Worm (Caenorhabditis elegans) whole organism, L1 larva: Measurements from ENCODE around the gene dpff-1.
A peak's percentile ranks its signal among the peaks of the same experiment; 100 is the strongest.

Experiments used
- C04F5.9 ChIP-seq: sonication (generic microtip); optimal IDR thresholded peaks from 2 replicates; lab custom pipeline; 2016; ENCODE audit warnings: missing genetic modification characterization, missing compliant biosample characterization
- C16A3.4 ChIP-seq: fragments of 150-350 bp; optimal IDR thresholded peaks from 2 replicates; lab custom pipeline; 2014; ENCODE audit warnings: missing biosample characterization, missing genetic modification characterization
- F16B12.6 ChIP-seq: fragments of 150-350 bp; optimal IDR thresholded peaks from 2 replicates; lab custom pipeline; 2014; ENCODE audit warnings: missing biosample characterization, missing genetic modification characterization
- aly-2 ChIP-seq: fragments of 150-350 bp; optimal IDR thresholded peaks from 2 replicates; lab custom pipeline; 2014; ENCODE audit warnings: missing biosample characterization, missing genetic modification characterization
- ama-1 ChIP-seq: fragments of 150-350 bp; optimal IDR thresholded peaks from 2 replicates; lab custom pipeline; 2014
- blmp-1 ChIP-seq: fragments of 150-350 bp; optimal IDR thresholded peaks from 2 replicates; lab custom pipeline; 2014; ENCODE audit warnings: missing biosample characterization, missing genetic modification characterization
- ceh-8 ChIP-seq: fragments of 200-800 bp; sonication (Bioruptor generic); optimal IDR thresholded peaks from 2 replicates; lab custom pipeline; 2018; ENCODE audit warnings: mild to moderate bottlenecking, missing genetic modification characterization, moderate library complexity, missing compliant biosample characterization
- ceh-88 ChIP-seq: fragments of 200-800 bp; sonication (Bioruptor generic); IDR thresholded peaks from 2 replicates; pipeline ENCODE4 v1.3.6; 2022; ENCODE audit warnings: missing genetic modification characterization, missing compliant biosample characterization
- ces-1 ChIP-seq: fragments of 150-350 bp; optimal IDR thresholded peaks from 2 replicates; lab custom pipeline; 2014; ENCODE audit warnings: missing biosample characterization, missing genetic modification reagents, missing genetic modification characterization
- efl-1 ChIP-seq, 4 experiments: fragments of 150-350 bp; optimal IDR thresholded peaks in 3 of 4; peaks in 1 of 4; 1 replicate in 1 of 4; 2 replicates in 3 of 4; lab custom pipeline; 2014; ENCODE audit warnings: missing biosample characterization in 2 of 4, missing genetic modification characterization in 2 of 4, missing genetic modification reagents in 2 of 4
- egl-13 ChIP-seq: sonication (generic microtip); optimal IDR thresholded peaks from 2 replicates; lab custom pipeline; 2016; ENCODE audit warnings: missing genotype, missing genetic modification reagents, missing genetic modification characterization, missing compliant biosample characterization
- egl-27 ChIP-seq, 2 experiments: fragments of 150-350 bp in 1 of 2; sonication (generic microtip); optimal IDR thresholded peaks; 3 replicates each; lab custom pipeline; 2017 to 2018; ENCODE audit warnings: missing biosample characterization in 2 of 2, missing genetic modification characterization in 2 of 2, missing genetic modification reagents in 2 of 2
- elt-2 ChIP-seq: sonication (generic microtip); optimal IDR thresholded peaks from 2 replicates; lab custom pipeline; 2016; ENCODE audit warnings: missing genetic modification characterization, mild to moderate bottlenecking, inconsistent platforms, missing compliant biosample characterization, missing genetic modification reagents
- elt-3 ChIP-seq, 6 experiments: fragments of 150-350 bp in 1 of 6; sonication (generic microtip); optimal IDR thresholded peaks; 2 replicates each; lab custom pipeline; 2017 to 2018; ENCODE audit warnings: missing biosample characterization in 6 of 6, missing genetic modification characterization in 6 of 6, inconsistent platforms in 1 of 6
- ets-5 ChIP-seq: fragments of 200-800 bp; sonication (Bioruptor generic); IDR thresholded peaks from 2 replicates; pipeline ENCODE4 v1.3.6; 2022; ENCODE audit warnings: missing genetic modification characterization, missing compliant biosample characterization
- fkh-10 ChIP-seq: sonication (generic microtip); optimal IDR thresholded peaks from 2 replicates; lab custom pipeline; 2017; ENCODE audit warnings: missing biosample characterization, missing genetic modification reagents, missing genetic modification characterization
- grh-1 ChIP-seq: fragments of 200-800 bp; sonication (Bioruptor generic); IDR thresholded peaks from 2 replicates; pipeline ENCODE4 v1.3.6; 2022; ENCODE audit warnings: missing genetic modification reagents, missing genetic modification characterization, missing compliant biosample characterization
- hlh-17 ChIP-seq: fragments of 200-800 bp; sonication (Bioruptor generic); optimal IDR thresholded peaks from 2 replicates; lab custom pipeline; 2018; ENCODE audit warnings: missing genetic modification characterization, mild to moderate bottlenecking, missing compliant biosample characterization, moderate library complexity, borderline replicate concordance
- isw-1 ChIP-seq: fragments of 200-800 bp; sonication (Bioruptor generic); IDR thresholded peaks from 2 replicates; pipeline ENCODE4 v1.3.6; 2022; ENCODE audit warnings: missing genetic modification characterization, missing compliant biosample characterization
- jun-1 ChIP-seq: fragments of 150-350 bp; optimal IDR thresholded peaks from 2 replicates; lab custom pipeline; 2014; ENCODE audit warnings: missing biosample characterization, missing genetic modification reagents, missing genetic modification characterization
- lin-13 ChIP-seq: fragments of 150-350 bp; optimal IDR thresholded peaks from 2 replicates; lab custom pipeline; 2014; ENCODE audit warnings: missing biosample characterization, missing genetic modification reagents, missing genetic modification characterization
- lin-14 ChIP-seq: fragments of 200-800 bp; sonication (Bioruptor generic); optimal IDR thresholded peaks from 2 replicates; lab custom pipeline; 2018; ENCODE audit warnings: mild to moderate bottlenecking, missing genetic modification characterization, moderate library complexity, missing compliant biosample characterization
- lin-35 ChIP-seq, 2 experiments: fragments of 150-350 bp; optimal IDR thresholded peaks; 2 replicates each; lab custom pipeline; 2014; ENCODE audit warnings: missing biosample characterization in 2 of 2, missing genetic modification characterization in 2 of 2, missing genetic modification reagents in 2 of 2
- lir-3 ChIP-seq: sonication (generic microtip); optimal IDR thresholded peaks from 2 replicates; lab custom pipeline; 2016; ENCODE audit warnings: mild to moderate bottlenecking, missing genetic modification characterization, moderate library complexity, missing compliant biosample characterization; ENCODE audit not compliant: poor library complexity
- mdl-1 ChIP-seq, 2 experiments: fragments of 150-350 bp; optimal IDR thresholded peaks; 2 replicates each; lab custom pipeline; 2014 to 2017; ENCODE audit warnings: missing biosample characterization in 2 of 2, missing genetic modification characterization in 2 of 2, inconsistent platforms in 1 of 2
- mef-2 ChIP-seq: fragments of 150-350 bp; optimal IDR thresholded peaks from 2 replicates; lab custom pipeline; 2014; ENCODE audit warnings: missing biosample characterization, missing genetic modification characterization
- mep-1 ChIP-seq: fragments of 150-350 bp; optimal IDR thresholded peaks from 2 replicates; lab custom pipeline; 2014; ENCODE audit warnings: missing biosample characterization, missing genetic modification characterization
- nhr-12 ChIP-seq: sonication (generic microtip); optimal IDR thresholded peaks from 2 replicates; lab custom pipeline; 2017; ENCODE audit warnings: missing biosample characterization, missing genetic modification characterization
- nhr-19 ChIP-seq: fragments of 200-800 bp; sonication (Bioruptor generic); conservative IDR thresholded peaks from 2 replicates; pipeline ENCODE4 v1.3.6; 2022; ENCODE audit warnings: missing genetic modification characterization, missing compliant biosample characterization
- nhr-20 ChIP-seq: sonication (generic microtip); optimal IDR thresholded peaks from 2 replicates; lab custom pipeline; 2016; ENCODE audit warnings: mild to moderate bottlenecking, missing genetic modification characterization, missing compliant biosample characterization
- nhr-28 ChIP-seq: fragments of 150-350 bp; optimal IDR thresholded peaks from 2 replicates; lab custom pipeline; 2014; ENCODE audit warnings: missing biosample characterization, missing genetic modification characterization
- nhr-71 ChIP-seq: sonication (generic microtip); optimal IDR thresholded peaks from 2 replicates; lab custom pipeline; 2016; ENCODE audit warnings: mild to moderate bottlenecking, missing genetic modification characterization, moderate library complexity, missing compliant biosample characterization
- nhr-76 ChIP-seq: sonication (generic microtip); optimal IDR thresholded peaks from 2 replicates; lab custom pipeline; 2017; ENCODE audit warnings: missing biosample characterization, missing genetic modification characterization
- nhr-77 ChIP-seq: fragments of 150-350 bp; optimal IDR thresholded peaks from 2 replicates; lab custom pipeline; 2014; ENCODE audit warnings: missing biosample characterization, missing genetic modification characterization
- nhr-85 ChIP-seq: sonication (generic microtip); peaks from one replicate; lab custom pipeline; 2016; ENCODE audit warnings: missing genetic modification characterization, inconsistent platforms, missing compliant biosample characterization
- nhr-90 ChIP-seq: sonication (generic microtip); optimal IDR thresholded peaks from 2 replicates; lab custom pipeline; 2016; ENCODE audit warnings: mild to moderate bottlenecking, missing genetic modification characterization, missing compliant biosample characterization; ENCODE audit not compliant: poor library complexity
- pax-3 ChIP-seq: fragments of 200-800 bp; sonication (Bioruptor generic); optimal IDR thresholded peaks from 2 replicates; lab custom pipeline; 2018; ENCODE audit warnings: mild to moderate bottlenecking, missing genetic modification characterization, moderate library complexity, missing compliant biosample characterization
- rnt-1 ChIP-seq: sonication (generic microtip); optimal IDR thresholded peaks from 2 replicates; lab custom pipeline; 2016; ENCODE audit warnings: mild to moderate bottlenecking, missing genetic modification characterization, moderate library complexity, missing compliant biosample characterization
- snpc-4 ChIP-seq: fragments of 150-350 bp; optimal IDR thresholded peaks from 2 replicates; lab custom pipeline; 2014; ENCODE audit warnings: missing biosample characterization, missing genetic modification characterization
- snu-23 ChIP-seq: sonication (generic microtip); optimal IDR thresholded peaks from 2 replicates; lab custom pipeline; 2016; ENCODE audit warnings: missing genetic modification characterization, missing compliant biosample characterization
- tbx-2 ChIP-seq: sonication (generic microtip); optimal IDR thresholded peaks from 2 replicates; lab custom pipeline; 2016; ENCODE audit warnings: missing genetic modification characterization, missing compliant biosample characterization
- tlp-1 ChIP-seq: fragments of 150-350 bp; optimal IDR thresholded peaks from 2 replicates; lab custom pipeline; 2014; ENCODE audit warnings: missing biosample characterization, missing genetic modification characterization
- unc-130 ChIP-seq: fragments of 150-350 bp; optimal IDR thresholded peaks from 2 replicates; lab custom pipeline; 2017; ENCODE audit warnings: missing biosample characterization, missing genetic modification characterization, inconsistent platforms
- unc-30 ChIP-seq: sonication (generic microtip); optimal IDR thresholded peaks from 2 replicates; lab custom pipeline; 2017; ENCODE audit warnings: missing biosample characterization, missing genetic modification characterization
- unc-86 ChIP-seq: sonication (generic microtip); optimal IDR thresholded peaks from 2 replicates; lab custom pipeline; 2016; ENCODE audit warnings: missing genetic modification characterization, missing compliant biosample characterization
- xbp-1 ChIP-seq: sonication (generic microtip); optimal IDR thresholded peaks from 2 replicates; lab custom pipeline; 2016; ENCODE audit warnings: missing genetic modification characterization, missing compliant biosample characterization
- zip-4 ChIP-seq: fragments of 200-800 bp; sonication (Bioruptor generic); optimal IDR thresholded peaks from 2 replicates; lab custom pipeline; 2018; ENCODE audit warnings: mild to moderate bottlenecking, missing genetic modification characterization, moderate library complexity, missing compliant biosample characterization
- ztf-11 ChIP-seq, 2 experiments: sonication (generic microtip); optimal IDR thresholded peaks; 2 replicates each; lab custom pipeline; 2016 to 2017; ENCODE audit warnings: missing genetic modification characterization in 2 of 2, missing biosample characterization in 1 of 2, missing compliant biosample characterization in 1 of 2
- ztf-4 ChIP-seq: fragments of 150-350 bp; optimal IDR thresholded peaks from 2 replicates; lab custom pipeline; 2014; ENCODE audit warnings: missing biosample characterization, missing genetic modification characterization

dpff-1 gene

DNA sequence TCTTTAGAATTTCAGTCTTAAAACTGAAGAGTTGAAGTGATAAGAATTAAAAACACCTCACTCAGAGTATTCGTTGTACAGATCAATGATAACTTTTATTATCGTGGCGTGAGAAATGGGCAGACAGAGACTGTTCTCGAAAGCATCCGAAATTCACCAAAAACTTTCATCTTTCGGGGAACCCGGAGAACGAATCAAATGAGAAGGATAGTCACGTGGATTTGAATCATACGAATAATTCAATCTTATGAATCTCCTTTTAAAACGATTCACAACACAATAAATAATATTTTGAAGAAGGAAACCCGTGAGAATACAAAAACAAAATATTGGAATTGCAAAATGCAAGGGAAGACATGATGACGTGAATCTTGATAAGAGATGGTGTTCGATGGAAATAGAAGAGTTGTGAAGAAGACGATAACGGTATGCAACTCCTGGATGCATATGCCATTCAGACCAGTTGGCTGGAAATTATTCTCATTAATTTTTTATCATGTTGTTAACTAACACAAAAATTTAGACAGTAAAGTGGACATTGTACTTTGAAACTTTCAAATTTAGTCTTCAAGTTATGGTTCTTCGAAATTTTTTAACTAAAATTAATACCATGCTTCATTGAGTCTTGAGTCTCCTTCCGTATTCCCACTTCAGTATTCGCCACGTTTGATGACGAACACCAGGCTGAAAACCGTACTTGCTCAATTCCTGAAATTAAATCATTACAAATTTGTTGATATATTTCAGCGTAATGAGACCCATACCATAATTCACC, 29.1 kb downstream of the dpff-1 start:
- TF ChIP-seq unc-86 (tag; lab: Kevin White, UChicago) (no peak), nhr-19 (GFP tag; lab: Robert Waterston, UW) (peak; percentile 27), lin-13 (GFP tag; lab: Kevin White, UChicago) (no peak), lin-35 (GFP tag; optimal IDR thresholded peaks at IDR 0.05; lab: Kevin White, UChicago) (peak in 1 of 2 experiments; percentile 62), snpc-4 (tag; lab: Kevin White, UChicago) (no peak), hlh-17 (GFP tag; lab: Kevin White, UChicago) (no peak), nhr-85 (tag; lab: Kevin White, UChicago) (peak; percentile 38), unc-130 (tag; lab: Kevin White, UChicago) (no peak), ztf-11 (tag; optimal IDR thresholded peaks at IDR 0.05; lab: Kevin White, UChicago) (no peak), elt-2 (tag; lab: Kevin White, UChicago) (peak; percentile 38), isw-1 (GFP tag; lab: Robert Waterston, UW) (no peak), nhr-90 (peak; percentile 58), nhr-71 (tag; lab: Kevin White, UChicago) (peak; percentile 73), lir-3 (no peak), blmp-1 (tag; lab: Kevin White, UChicago) (peak; percentile 90), nhr-28 (tag; lab: Kevin White, UChicago) (no peak), nhr-20 (tag; lab: Kevin White, UChicago) (peak; percentile 63), snu-23 (peak; percentile 65), grh-1 (GFP tag; lab: Robert Waterston, UW) (peak; percentile 26; the same call in 1 of the 2 replicates), lin-14 (GFP tag; lab: Kevin White, UChicago) (peak; percentile 31), mef-2 (tag; lab: Kevin White, UChicago) (no peak), fkh-10 (GFP tag; lab: Kevin White, UChicago) (no peak), mep-1 (tag; lab: Kevin White, UChicago) (peak; percentile 21), C16A3.4 (tag; lab: Kevin White, UChicago) (no peak), mdl-1 (tag; optimal IDR thresholded peaks at IDR 0.05; lab: Kevin White, UChicago) (peak in 1 of 2 experiments; percentile 0), C04F5.9 (no peak), rnt-1 (tag; lab: Kevin White, UChicago) (no peak), efl-1 (optimal IDR thresholded peaks at IDR 0.05; lab: Kevin White, UChicago) (no peak), efl-1 (GFP tag; optimal IDR thresholded peaks at IDR 0.05 in 1 of 2; lab: Kevin White, UChicago) (peak in 1 of 2 experiments; percentile 78), elt-3 (tag; optimal IDR thresholded peaks at IDR 0.05; lab: Kevin White, UChicago) (peak in 4 of 6 experiments; percentile 10 to 61 (median 28))

DNA sequence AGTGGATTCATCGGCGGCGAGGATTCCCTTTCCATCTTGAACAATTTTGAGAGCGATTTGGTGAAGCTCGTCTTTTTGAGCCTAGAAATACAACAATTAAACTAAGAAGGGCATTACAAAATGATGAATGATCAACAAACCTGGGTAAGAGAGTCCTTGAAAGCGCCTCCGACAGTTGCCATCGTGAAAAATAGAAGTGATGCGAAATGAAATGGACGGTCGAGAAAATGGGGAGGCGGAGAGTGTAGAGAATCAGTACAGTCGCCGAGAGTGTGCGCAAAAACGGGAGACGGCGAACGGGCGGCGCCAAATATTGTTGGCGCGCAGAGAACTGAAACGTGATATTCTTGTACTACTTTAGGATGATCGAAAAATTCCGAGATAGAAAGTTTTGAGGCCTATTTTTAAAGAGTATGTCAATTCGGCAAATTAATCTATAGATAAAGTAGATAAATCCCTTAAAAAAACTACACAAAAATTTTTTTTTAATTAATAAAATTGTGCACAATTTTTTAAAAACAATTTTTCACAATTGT, 29.9 kb downstream of the dpff-1 start, which contains the start of gene aldo-2:
TSS of gene aldo-2 (minus strand) at position 486 of the 536 bp plus-strand sequence.
- TF ChIP-seq blmp-1 (tag; lab: Kevin White, UChicago), result peak; percentile 64
- TF ChIP-seq nhr-71 (tag; lab: Kevin White, UChicago), result peak; percentile 11
- no peak for TF ChIP-seq lin-13 (GFP tag; lab: Kevin White, UChicago)
- TF ChIP-seq pax-3 (tag; lab: Kevin White, UChicago), result no peak
- TF ChIP-seq hlh-17 (GFP tag; lab: Kevin White, UChicago), result no peak
- no peak for TF ChIP-seq jun-1 (tag; lab: Kevin White, UChicago)
- TF ChIP-seq unc-30 (tag; lab: Kevin White, UChicago), result no peak
- no peak for TF ChIP-seq nhr-77 (tag; lab: Kevin White, UChicago)
- no peak for TF ChIP-seq tlp-1 (tag; lab: Kevin White, UChicago)
- no peak for TF ChIP-seq aly-2 (tag; lab: Kevin White, UChicago)
- TF ChIP-seq xbp-1 (tag; lab: Kevin White, UChicago), result no peak
- TF ChIP-seq rnt-1 (tag; lab: Kevin White, UChicago), result no peak
- TF ChIP-seq ama-1 (lab: Kevin White, UChicago), result peak; percentile 56
- TF ChIP-seq zip-4 (GFP tag; lab: Kevin White, UChicago), result no peak
- TF ChIP-seq nhr-76 (tag; lab: Kevin White, UChicago), result no peak
- no peak for TF ChIP-seq ceh-8
- no peak for TF ChIP-seq egl-27 (tag; optimal IDR thresholded peaks at IDR 0.05; lab: Kevin White, UChicago)
- TF ChIP-seq ets-5 (GFP tag; lab: Robert Waterston, UW), result no peak
- no peak for TF ChIP-seq egl-13 (tag; lab: Kevin White, UChicago)
- TF ChIP-seq nhr-20 (tag; lab: Kevin White, UChicago), result peak; percentile 31
- no peak for TF ChIP-seq ztf-4 (tag; lab: Kevin White, UChicago)
- TF ChIP-seq ceh-88 (GFP tag; lab: Robert Waterston, UW), result no peak
- no peak for TF ChIP-seq nhr-12 (tag; lab: Kevin White, UChicago)
- peak; percentile 22 for TF ChIP-seq tbx-2 (tag; lab: Kevin White, UChicago)
- TF ChIP-seq F16B12.6 (tag; lab: Kevin White, UChicago), result no peak
- TF ChIP-seq ces-1 (GFP tag; lab: Kevin White, UChicago), result no peak
- no peak for TF ChIP-seq fkh-10 (GFP tag; lab: Kevin White, UChicago)
